Worm (Caenorhabditis elegans): Measurements from ENCODE around the gene K05F1.8.

Gene K05F1.8

ce11 chrII:5836153-5836719 lies 36.8 kb upstream of the K05F1.8 start, which contains the start of gene fzo-1 (continued):
- TF ChIP-seq nhr-43 (tag; optimal IDR thresholded peaks at IDR 0.05; ENCODE audit: poor library complexity, severe bottlenecking) (no peak), nhr-237 (tag; optimal IDR thresholded peaks at IDR 0.05) (no peak), elt-1 (tag; optimal IDR thresholded peaks at IDR 0.05) (no peak), lin-15B (tag; optimal IDR thresholded peaks at IDR 0.05) (peak; percentile 52), skn-1 (tag; optimal IDR thresholded peaks at IDR 0.05) (no peak), ama-1 (optimal IDR thresholded peaks at IDR 0.05) (no peak), mdl-1 (tag; optimal IDR thresholded peaks at IDR 0.05) (no peak), unc-39 (tag; optimal IDR thresholded peaks at IDR 0.05) (no peak), elt-3 (tag; optimal IDR thresholded peaks at IDR 0.05) (no peak), eor-1 (tag; optimal IDR thresholded peaks at IDR 0.05) (no peak), nfya-1 (tag; optimal IDR thresholded peaks at IDR 0.05; ENCODE audit: insufficient read depth) (peak; percentile 60), lsy-12 (tag; optimal IDR thresholded peaks at IDR 0.05) (no peak), R02D3.7 (tag; optimal IDR thresholded peaks at IDR 0.05) (no peak), ztf-4 (tag; optimal IDR thresholded peaks at IDR 0.05) (no peak), unc-62 (GFP tag; optimal IDR thresholded peaks at IDR 0.05) (no peak), nhr-25 (tag; optimal IDR thresholded peaks at IDR 0.05) (no peak), egl-5 (tag; optimal IDR thresholded peaks at IDR 0.05) (no peak), tbx-2 (tag; optimal IDR thresholded peaks at IDR 0.05) (no peak), ceh-16 (tag; optimal IDR thresholded peaks at IDR 0.05) (no peak), zag-1 (tag; optimal IDR thresholded peaks at IDR 0.05) (no peak), egl-27 (tag; optimal IDR thresholded peaks at IDR 0.05) (no peak), elt-2 (tag; optimal IDR thresholded peaks at IDR 0.05) (peak; percentile 47)

- no peak for TF ChIP-seq mml-1 (tag; optimal IDR thresholded peaks at IDR 0.05)
- no peak for TF ChIP-seq ceh-82 (tag; optimal IDR thresholded peaks at IDR 0.05)
- no peak for TF ChIP-seq skn-1 (tag; optimal IDR thresholded peaks at IDR 0.05)
- TF ChIP-seq elt-3 (tag; optimal IDR thresholded peaks at IDR 0.05), result no peak
- TF ChIP-seq sea-2 (GFP tag; optimal IDR thresholded peaks at IDR 0.05), result no peak
- no peak for TF ChIP-seq nhr-28 (tag; optimal IDR thresholded peaks at IDR 0.05)
- no peak for TF ChIP-seq elt-1 (tag; optimal IDR thresholded peaks at IDR 0.05)
Observed at ce11 chrII:5835146-5835545, 35.7 kb upstream of the K05F1.8 start.

ce11 chrII:5833136-5833535 lies 33.7 kb upstream of the K05F1.8 start, which contains the start of gene gtap-1:
Gene gtap-1, minus strand, starts transcription at chrII:5833236.
- TF ChIP-seq fkh-10 (GFP tag; optimal IDR thresholded peaks at IDR 0.05) (no peak), elt-3 (tag; optimal IDR thresholded peaks at IDR 0.05) (no peak), ceh-9 (tag; optimal IDR thresholded peaks at IDR 0.05) (no peak), snpc-4 (tag; optimal IDR thresholded peaks at IDR 0.05) (no peak), ceh-16 (tag; optimal IDR thresholded peaks at IDR 0.05) (no peak), nhr-12 (tag; optimal IDR thresholded peaks at IDR 0.05) (no peak), egl-5 (tag; optimal IDR thresholded peaks at IDR 0.05) (no peak), aly-2 (tag; optimal IDR thresholded peaks at IDR 0.05) (no peak), tbx-2 (tag; optimal IDR thresholded peaks at IDR 0.05) (no peak)

DNA sequence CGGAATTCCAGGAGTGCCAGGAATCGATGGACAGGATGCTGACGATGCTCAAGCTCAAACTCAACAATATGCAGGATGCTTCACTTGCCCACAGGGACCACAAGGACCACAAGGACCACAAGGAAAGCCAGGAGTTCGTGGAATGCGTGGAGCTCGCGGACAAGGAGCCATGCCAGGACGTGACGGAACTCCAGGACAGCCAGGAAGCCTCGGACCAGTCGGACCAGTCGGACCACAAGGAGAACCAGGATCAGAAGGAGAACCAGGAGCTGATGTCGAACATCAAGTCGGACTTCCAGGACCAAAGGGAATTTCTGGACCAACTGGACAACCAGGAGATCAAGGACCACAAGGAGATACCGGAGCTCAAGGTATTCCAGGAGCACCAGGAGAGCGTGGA lies 31.9 kb upstream of the K05F1.8 start:
- no peak for TF ChIP-seq nhr-25 (tag; optimal IDR thresholded peaks at IDR 0.05)
- no peak for TF ChIP-seq fos-1 (tag; optimal IDR thresholded peaks at IDR 0.05)
- no peak for TF ChIP-seq zag-1 (tag; optimal IDR thresholded peaks at IDR 0.05)
- no peak for TF ChIP-seq nhr-67 (tag; optimal IDR thresholded peaks at IDR 0.05)
- no peak for TF ChIP-seq lsy-12 (tag; optimal IDR thresholded peaks at IDR 0.05)
- TF ChIP-seq elt-1 (tag; optimal IDR thresholded peaks at IDR 0.05), result no peak
- no peak for TF ChIP-seq fkh-10 (GFP tag; optimal IDR thresholded peaks at IDR 0.05)
- TF ChIP-seq unc-62 (GFP tag; optimal IDR thresholded peaks at IDR 0.05), result no peak

- TF ChIP-seq ztf-4 (tag; optimal IDR thresholded peaks at IDR 0.05) (no peak), pqm-1 (tag; optimal IDR thresholded peaks at IDR 0.05) (peak; percentile 56), elt-2 (tag; optimal IDR thresholded peaks at IDR 0.05) (peak; percentile 74)
Observed at ce11 chrII:5829940-5830424, 30.5 kb upstream of the K05F1.8 start, which contains the start of gene col-74. Gene col-74, plus strand, starts transcription at chrII:5830374.

All from whole organism, L3 larva.